Worm (Caenorhabditis elegans) whole organism, L3 larva: Measurements from ENCODE around the gene mcu-1.

Experiments
- aly-2 ChIP-seq: fragments of 150-350 bp; optimal IDR thresholded peaks from 2 replicates; lab custom pipeline; 2014; ENCODE audit warnings: missing biosample characterization, missing genetic modification characterization
- fkh-10 ChIP-seq: sonication (generic microtip); optimal IDR thresholded peaks from 2 replicates; lab custom pipeline; 2017; ENCODE audit warnings: missing biosample characterization, missing genetic modification reagents, missing genetic modification characterization
- mdl-1 ChIP-seq: fragments of 150-350 bp; optimal IDR thresholded peaks from 2 replicates; lab custom pipeline; 2014; ENCODE audit warnings: missing biosample characterization, missing genetic modification characterization
- nhr-11 ChIP-seq: fragments of 150-350 bp; optimal IDR thresholded peaks from 2 replicates; lab custom pipeline; 2014; ENCODE audit warnings: missing biosample characterization, missing genetic modification characterization
- nhr-76 ChIP-seq: fragments of 150-350 bp; sonication (generic microtip); optimal IDR thresholded peaks from 5 replicates; lab custom pipeline; 2014; ENCODE audit warnings: missing biosample characterization, missing genetic modification characterization
- pqm-1 ChIP-seq: fragments of 150-350 bp; optimal IDR thresholded peaks from 2 replicates; lab custom pipeline; 2017; ENCODE audit warnings: missing biosample characterization, missing genetic modification characterization, inconsistent platforms

ce11 chrIV:5954743-5955142, 15.7 kb upstream of the mcu-1 start:
- TF ChIP-seq mdl-1 (tag; lab: Kevin White, UChicago) (no peak), nhr-11 (tag; lab: Kevin White, UChicago) (no peak), nhr-76 (no peak), fkh-10 (GFP tag; lab: Kevin White, UChicago) (no peak), aly-2 (tag; lab: Kevin White, UChicago) (no peak), pqm-1 (tag; lab: Kevin White, UChicago) (no peak)
